Worm (Caenorhabditis elegans) whole organism, early embryonic: ENCODE data around the gene trxr-1.

Source experiments
- ama-1 ChIP-seq: fragments of 150-350 bp; optimal IDR thresholded peaks from 2 replicates; lab custom pipeline; 2014
- ceh-13 ChIP-seq: fragments of 200-800 bp; sonication (Bioruptor generic); optimal IDR thresholded peaks from 2 replicates; lab custom pipeline; 2018; ENCODE audit warnings: mild to moderate bottlenecking, missing genetic modification characterization, missing compliant biosample characterization
- flt-1 ChIP-seq: fragments of 200-800 bp; sonication (Bioruptor generic); IDR thresholded peaks from 2 replicates; pipeline ENCODE4 v1.3.6; 2022; ENCODE audit warnings: missing genetic modification characterization, missing compliant biosample characterization
- hmbx-1 ChIP-seq: sonication (generic microtip); optimal IDR thresholded peaks from 2 replicates; lab custom pipeline; 2016; ENCODE audit warnings: mild to moderate bottlenecking, missing genetic modification characterization, missing compliant biosample characterization
- hmg-4 ChIP-seq: fragments of 200-800 bp; sonication (Bioruptor generic); optimal IDR thresholded peaks from 2 replicates; lab custom pipeline; 2018; ENCODE audit warnings: mild to moderate bottlenecking, missing genetic modification characterization, missing compliant biosample characterization
- hnd-1 ChIP-seq: sonication (generic microtip); optimal IDR thresholded peaks from 2 replicates; lab custom pipeline; 2016; ENCODE audit warnings: missing genetic modification characterization, missing compliant biosample characterization

ce11 chrIV:7017123-7017674, 5.4 kb downstream of the trxr-1 start, which contains the start of gene gldi-4:
- TF ChIP-seq hmg-4 (no peak), ama-1 (lab: Kevin White, UChicago) (no peak), ceh-13 (GFP tag; lab: Kevin White, UChicago) (no peak), hmbx-1 (tag; lab: Kevin White, UChicago) (no peak), flt-1 (GFP tag; lab: Robert Waterston, UW) (no peak), hnd-1 (tag; lab: Kevin White, UChicago) (no peak)
